Worm (Caenorhabditis elegans) whole organism, L4 larva: ENCODE results near the gene sra-13.

Experiments
- R02D3.7 ChIP-seq: fragments of 150-350 bp; sonication (generic microtip); optimal IDR thresholded peaks from 3 replicates; lab custom pipeline; 2014; ENCODE audit warnings: missing biosample characterization, missing genetic modification characterization
- ama-1 ChIP-seq: fragments of 150-350 bp; optimal IDR thresholded peaks from 2 replicates; lab custom pipeline; 2014; ENCODE audit warnings: inconsistent platforms, mixed read lengths
- ceh-28 ChIP-seq: fragments of 150-350 bp; optimal IDR thresholded peaks from 2 replicates; lab custom pipeline; 2014; ENCODE audit warnings: missing biosample characterization, missing genetic modification reagents, missing genetic modification characterization
- ceh-82 ChIP-seq: sonication (generic microtip); optimal IDR thresholded peaks from 2 replicates; lab custom pipeline; 2017; ENCODE audit warnings: missing biosample characterization, missing genetic modification characterization
- ces-1 ChIP-seq: fragments of 150-350 bp; sonication (generic microtip); optimal IDR thresholded peaks from 4 replicates; lab custom pipeline; 2014; ENCODE audit warnings: missing biosample characterization, missing genetic modification reagents, missing genetic modification characterization
- ctbp-1 ChIP-seq: fragments of 200-800 bp; sonication (Bioruptor generic); IDR thresholded peaks from 2 replicates; pipeline ENCODE4 v1.3.6; 2022; ENCODE audit warnings: missing genetic modification reagents, missing genetic modification characterization, missing compliant biosample characterization
- lir-3 ChIP-seq: sonication (generic microtip); optimal IDR thresholded peaks from 2 replicates; lab custom pipeline; 2016; ENCODE audit warnings: mild to moderate bottlenecking, missing genetic modification characterization, missing compliant biosample characterization
- mdt-29 ChIP-seq: fragments of 200-800 bp; sonication (Bioruptor generic); IDR thresholded peaks from 2 replicates; pipeline ENCODE4 v1.3.6; 2022; ENCODE audit warnings: missing genetic modification reagents, missing genetic modification characterization, missing compliant biosample characterization
- nhr-237 ChIP-seq: sonication (generic microtip); optimal IDR thresholded peaks from 2 replicates; lab custom pipeline; 2017; ENCODE audit warnings: missing biosample characterization, missing genetic modification characterization
- spr-1 ChIP-seq: sonication (generic microtip); optimal IDR thresholded peaks from 2 replicates; lab custom pipeline; 2016; ENCODE audit warnings: mild to moderate bottlenecking, missing genetic modification characterization, missing compliant biosample characterization
- unc-130 ChIP-seq: sonication (generic microtip); optimal IDR thresholded peaks from 2 replicates; lab custom pipeline; 2016; ENCODE audit warnings: missing genetic modification reagents, missing genetic modification characterization, missing compliant biosample characterization

- TF ChIP-seq lir-3 (tag; lab: Kevin White, UChicago) (no peak), mdt-29 (GFP tag; lab: Robert Waterston, UW) (no peak), nhr-237 (tag; lab: Kevin White, UChicago) (no peak), ctbp-1 (no peak), ama-1 (no peak), ces-1 (GFP tag; lab: Kevin White, UChicago) (no peak), spr-1 (tag; lab: Kevin White, UChicago) (no peak), R02D3.7 (tag; lab: Kevin White, UChicago) (no peak), ceh-82 (tag; lab: Kevin White, UChicago) (no peak), unc-130 (GFP tag; lab: Kevin White, UChicago) (no peak), ceh-28 (tag; lab: Kevin White, UChicago) (no peak)
Observed at ce11 chrII:8380188-8380587, 27.3 kb upstream of the sra-13 start.
